Worm (Caenorhabditis elegans): Measurements from ENCODE around the gene F54D12.9.

Gene F54D12.9

ce11 chrII:1411372-1411771 lies 29.9 kb upstream of the F54D12.9 start, which contains the start of gene Y51H7C.9:
Gene Y51H7C.9, minus strand, starts transcription at chrII:1411472.
- no peak for TF ChIP-seq mbf-1 (tag; optimal IDR thresholded peaks at IDR 0.05)
- no peak for TF ChIP-seq C34F6.9 (tag; optimal IDR thresholded peaks at IDR 0.05)
- no peak for TF ChIP-seq nhr-10 (tag; optimal IDR thresholded peaks at IDR 0.05)
- no peak for TF ChIP-seq sem-4 (tag; optimal IDR thresholded peaks at IDR 0.05)
- TF ChIP-seq lin-11 (tag; optimal IDR thresholded peaks at IDR 0.05), result no peak
- TF ChIP-seq nhr-21 (tag; optimal IDR thresholded peaks at IDR 0.05), result no peak
- TF ChIP-seq elt-1 (tag; optimal IDR thresholded peaks at IDR 0.05), result no peak
- TF ChIP-seq aly-2 (tag; optimal IDR thresholded peaks at IDR 0.05), result no peak
- no peak for TF ChIP-seq Y55F3AM.14 (GFP tag; optimal IDR thresholded peaks at IDR 0.05)
- TF ChIP-seq unc-55 (GFP tag; optimal IDR thresholded peaks at IDR 0.05), result no peak
- no peak for TF ChIP-seq ceh-16 (tag; optimal IDR thresholded peaks at IDR 0.05)
- no peak for TF ChIP-seq ama-1 (optimal IDR thresholded peaks at IDR 0.05)
- TF ChIP-seq lsy-2 (tag; optimal IDR thresholded peaks at IDR 0.05), result no peak
- TF ChIP-seq sma-3 (GFP tag; optimal IDR thresholded peaks at IDR 0.05), result no peak

- no peak for TF ChIP-seq sma-3 (GFP tag; optimal IDR thresholded peaks at IDR 0.05)
- TF ChIP-seq peb-1 (tag; optimal IDR thresholded peaks at IDR 0.05), result no peak
- TF ChIP-seq ztf-4 (tag; optimal IDR thresholded peaks at IDR 0.05), result no peak
- no peak for TF ChIP-seq snpc-4 (tag; optimal IDR thresholded peaks at IDR 0.05)
- no peak for TF ChIP-seq C34F6.9 (tag; optimal IDR thresholded peaks at IDR 0.05)
- no peak for TF ChIP-seq F13H6.1 (tag; optimal IDR thresholded peaks at IDR 0.05)
- TF ChIP-seq alr-1 (tag; optimal IDR thresholded peaks at IDR 0.05), result no peak
Observed at ce11 chrII:1403056-1403455, 21.5 kb upstream of the F54D12.9 start, which contains the start of the genes Y51H7C.41 and cogc-4. Gene Y51H7C.41, plus strand, starts transcription at chrII:1403321. Gene cogc-4, plus strand, starts transcription at chrII:1403441.

ce11 chrII:1402167-1402619 lies 20.7 kb upstream of the F54D12.9 start, which contains the start of gene Y51H7C.7:
Gene Y51H7C.7, plus strand, starts transcription at chrII:1402569.
- TF ChIP-seq gmeb-1 (tag; optimal IDR thresholded peaks at IDR 0.05), result peak; percentile 80
- TF ChIP-seq sma-3 (GFP tag; optimal IDR thresholded peaks at IDR 0.05), result peak; percentile 7
- peak; percentile 8 for TF ChIP-seq snpc-4 (tag; optimal IDR thresholded peaks at IDR 0.05)
- no peak for TF ChIP-seq peb-1 (tag; optimal IDR thresholded peaks at IDR 0.05)
- peak; percentile 72 for TF ChIP-seq unc-55 (GFP tag; optimal IDR thresholded peaks at IDR 0.05)
- TF ChIP-seq ceh-82 (tag; optimal IDR thresholded peaks at IDR 0.05), result no peak
- TF ChIP-seq C34F6.9 (tag; optimal IDR thresholded peaks at IDR 0.05), result peak; percentile 70
- no peak for TF ChIP-seq ztf-1 (GFP tag; conservative IDR thresholded peaks at IDR 0.05)
- peak; percentile 44 for TF ChIP-seq mab-5 (tag; optimal IDR thresholded peaks at IDR 0.05)
- TF ChIP-seq lsy-2 (tag; optimal IDR thresholded peaks at IDR 0.05), result peak in 1 of 2 experiments; percentile 75
- peak; percentile 23 for TF ChIP-seq sma-9 (GFP tag; optimal IDR thresholded peaks at IDR 0.05)
- TF ChIP-seq sma-9 (tag; optimal IDR thresholded peaks at IDR 0.05), result no peak
- TF ChIP-seq F13H6.1 (tag; optimal IDR thresholded peaks at IDR 0.05), result peak; percentile 46
- no peak for TF ChIP-seq nhr-6 (tag; optimal IDR thresholded peaks at IDR 0.05)

DNA sequence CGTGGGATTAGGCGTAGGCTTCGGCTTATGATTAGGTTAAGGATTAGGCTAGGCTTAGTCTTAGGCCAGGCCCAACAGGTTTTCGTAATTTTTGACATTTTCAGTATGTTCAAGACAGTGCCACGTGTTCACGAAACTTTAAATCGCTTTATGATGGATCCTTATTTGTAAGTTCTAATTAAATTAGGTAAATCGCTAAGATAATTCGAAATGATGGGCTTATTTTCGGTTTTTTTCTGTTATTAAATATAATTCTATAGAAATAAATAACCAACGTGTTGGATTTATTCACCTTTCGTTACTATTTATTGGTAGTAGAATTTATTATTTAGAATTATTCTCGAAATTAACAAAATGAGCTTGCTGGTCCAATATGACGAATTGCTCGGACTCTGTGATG lies 20.0 kb upstream of the F54D12.9 start, which contains the start of gene Y51H7C.8:
Gene Y51H7C.8, plus strand, starts transcription at position 301 of the 400 bp plus-strand sequence.
- no peak for TF ChIP-seq lin-39 (tag; optimal IDR thresholded peaks at IDR 0.05)

ce11 chrII:1400105-1400504 lies 18.6 kb upstream of the F54D12.9 start, which contains the start of gene F54D12.1:
Gene F54D12.1, plus strand, starts transcription at chrII:1400405.
- no peak for TF ChIP-seq nhr-12 (tag; optimal IDR thresholded peaks at IDR 0.05)
- TF ChIP-seq ztf-11 (tag; optimal IDR thresholded peaks at IDR 0.05), result no peak
- TF ChIP-seq sma-9 (GFP tag; optimal IDR thresholded peaks at IDR 0.05), result no peak
- TF ChIP-seq sma-9 (tag; optimal IDR thresholded peaks at IDR 0.05), result no peak
- no peak for TF ChIP-seq gmeb-1 (tag; optimal IDR thresholded peaks at IDR 0.05)
- no peak for TF ChIP-seq nhr-77 (tag; optimal IDR thresholded peaks at IDR 0.05)
- TF ChIP-seq crh-2 (tag; optimal IDR thresholded peaks at IDR 0.05), result no peak
- TF ChIP-seq unc-55 (GFP tag; optimal IDR thresholded peaks at IDR 0.05), result no peak
- TF ChIP-seq aly-2 (tag; optimal IDR thresholded peaks at IDR 0.05), result no peak
- TF ChIP-seq nhr-21 (tag; optimal IDR thresholded peaks at IDR 0.05), result no peak
- no peak for TF ChIP-seq nhr-129 (tag; optimal IDR thresholded peaks at IDR 0.05)
- TF ChIP-seq lin-13 (GFP tag; optimal IDR thresholded peaks at IDR 0.05), result no peak
- no peak for TF ChIP-seq egl-27 (tag; optimal IDR thresholded peaks at IDR 0.05)
- no peak for TF ChIP-seq ceh-82 (tag; optimal IDR thresholded peaks at IDR 0.05)
- no peak for TF ChIP-seq lsy-2 (tag; optimal IDR thresholded peaks at IDR 0.05)
- TF ChIP-seq Y55F3AM.14 (GFP tag; optimal IDR thresholded peaks at IDR 0.05), result no peak
- TF ChIP-seq nhr-23 (tag; optimal IDR thresholded peaks at IDR 0.05), result no peak
- TF ChIP-seq blmp-1 (tag; optimal IDR thresholded peaks at IDR 0.05; ENCODE audit: insufficient read depth), result no peak
- TF ChIP-seq ZK546.5 (tag; optimal IDR thresholded peaks at IDR 0.05), result no peak
- TF ChIP-seq unc-39 (tag; optimal IDR thresholded peaks at IDR 0.05), result no peak
- no peak for TF ChIP-seq snpc-4 (tag; optimal IDR thresholded peaks at IDR 0.05)

Data from whole organism, L2 larva.